Worm (Caenorhabditis elegans) whole organism, L3 larva: Measurements from ENCODE around the gene clc-1.

Experiments
- R02D3.7 ChIP-seq: fragments of 150-350 bp; optimal IDR thresholded peaks from 2 replicates; lab custom pipeline; 2014; ENCODE audit warnings: missing biosample characterization, missing genetic modification characterization
- ZK546.5 ChIP-seq: sonication (generic microtip); optimal IDR thresholded peaks from 2 replicates; lab custom pipeline; 2017; ENCODE audit warnings: missing biosample characterization, missing genetic modification characterization
- aly-2 ChIP-seq: fragments of 150-350 bp; optimal IDR thresholded peaks from 2 replicates; lab custom pipeline; 2014; ENCODE audit warnings: missing biosample characterization, missing genetic modification characterization
- ama-1 ChIP-seq: fragments of 150-350 bp; optimal IDR thresholded peaks from 2 replicates; lab custom pipeline; 2018
- ceh-16 ChIP-seq: sonication (generic microtip); optimal IDR thresholded peaks from 2 replicates; lab custom pipeline; 2017; ENCODE audit warnings: missing biosample characterization, missing genetic modification characterization
- ceh-28 ChIP-seq: fragments of 150-350 bp; optimal IDR thresholded peaks from 2 replicates; lab custom pipeline; 2014; ENCODE audit warnings: missing biosample characterization, missing genetic modification reagents, missing genetic modification characterization
- ceh-82 ChIP-seq: fragments of 150-350 bp; optimal IDR thresholded peaks from 2 replicates; lab custom pipeline; 2014; ENCODE audit warnings: missing biosample characterization, missing genetic modification characterization
- ceh-9 ChIP-seq: sonication (generic microtip); optimal IDR thresholded peaks from 2 replicates; lab custom pipeline; 2018; ENCODE audit warnings: missing biosample characterization, missing genetic modification characterization
- daf-12 ChIP-seq: fragments of 150-350 bp; optimal IDR thresholded peaks from 2 replicates; lab custom pipeline; 2014; ENCODE audit warnings: missing biosample characterization, missing genetic modification reagents, missing genetic modification characterization
- egl-27 ChIP-seq: sonication (generic microtip); optimal IDR thresholded peaks from 4 replicates; lab custom pipeline; 2017; ENCODE audit warnings: missing biosample characterization, missing genetic modification reagents, missing genetic modification characterization
- egl-5 ChIP-seq: fragments of 150-350 bp; optimal IDR thresholded peaks from 2 replicates; lab custom pipeline; 2017; ENCODE audit warnings: missing biosample characterization, missing genetic modification reagents, missing genetic modification characterization, inconsistent platforms
- elt-1 ChIP-seq: fragments of 150-350 bp; optimal IDR thresholded peaks from 2 replicates; lab custom pipeline; 2014; ENCODE audit warnings: missing biosample characterization, missing genetic modification characterization
- elt-2 ChIP-seq: sonication (generic microtip); optimal IDR thresholded peaks from 2 replicates; lab custom pipeline; 2016; ENCODE audit warnings: missing genetic modification reagents, mild to moderate bottlenecking, missing genetic modification characterization, missing compliant biosample characterization
- elt-3 ChIP-seq, 3 experiments: fragments of 150-350 bp in 1 of 3; sonication (generic microtip) in 2 of 3; optimal IDR thresholded peaks; 2 replicates in 2 of 3; 4 replicates in 1 of 3; lab custom pipeline; 2014 to 2017; ENCODE audit warnings: missing biosample characterization in 3 of 3, missing genetic modification characterization in 3 of 3
- eor-1 ChIP-seq, 2 experiments: fragments of 150-350 bp; optimal IDR thresholded peaks; 2 replicates each; lab custom pipeline; 2014 to 2018; ENCODE audit warnings: missing biosample characterization in 2 of 2, missing genetic modification characterization in 2 of 2
- fkh-10 ChIP-seq: sonication (generic microtip); optimal IDR thresholded peaks from 2 replicates; lab custom pipeline; 2017; ENCODE audit warnings: missing biosample characterization, missing genetic modification reagents, missing genetic modification characterization
- fkh-2 ChIP-seq: fragments of 150-350 bp; optimal IDR thresholded peaks from 2 replicates; lab custom pipeline; 2014; ENCODE audit warnings: missing biosample characterization, missing genetic modification reagents, missing genetic modification characterization
- fos-1 ChIP-seq: fragments of 150-350 bp; optimal IDR thresholded peaks from 2 replicates; lab custom pipeline; 2014; ENCODE audit warnings: missing biosample characterization, missing genetic modification characterization
- hmg-11 ChIP-seq: sonication (generic microtip); optimal IDR thresholded peaks from 2 replicates; lab custom pipeline; 2016; ENCODE audit warnings: missing genetic modification characterization, missing compliant biosample characterization
- jun-1 ChIP-seq: fragments of 150-350 bp; optimal IDR thresholded peaks from 2 replicates; lab custom pipeline; 2014; ENCODE audit warnings: missing biosample characterization, missing genetic modification reagents, missing genetic modification characterization
- lin-15B ChIP-seq: fragments of 150-350 bp; optimal IDR thresholded peaks from 2 replicates; lab custom pipeline; 2014; ENCODE audit warnings: missing biosample characterization, missing genetic modification characterization
- lin-39 ChIP-seq: fragments of 150-350 bp; optimal IDR thresholded peaks from 2 replicates; lab custom pipeline; 2018; ENCODE audit warnings: missing biosample characterization, missing genetic modification reagents, missing genetic modification characterization
- lsy-12 ChIP-seq: sonication (generic microtip); optimal IDR thresholded peaks from 2 replicates; lab custom pipeline; 2016; ENCODE audit warnings: mild to moderate bottlenecking, missing genetic modification characterization, missing compliant biosample characterization
- mdl-1 ChIP-seq: fragments of 150-350 bp; optimal IDR thresholded peaks from 2 replicates; lab custom pipeline; 2014; ENCODE audit warnings: missing biosample characterization, missing genetic modification characterization
- mml-1 ChIP-seq: fragments of 150-350 bp; sonication (generic microtip); optimal IDR thresholded peaks from 3 replicates; lab custom pipeline; 2014; ENCODE audit warnings: missing biosample characterization, missing genetic modification characterization
- nfya-1 ChIP-seq: sonication (generic microtip); optimal IDR thresholded peaks from 2 replicates; lab custom pipeline; 2017; ENCODE audit warnings: missing genetic modification characterization, mild to moderate bottlenecking, missing compliant biosample characterization, antibody characterized with exemption, moderate library complexity; ENCODE audit not compliant: insufficient read depth
- nhr-11 ChIP-seq: fragments of 150-350 bp; optimal IDR thresholded peaks from 2 replicates; lab custom pipeline; 2014; ENCODE audit warnings: missing biosample characterization, missing genetic modification characterization
- nhr-12 ChIP-seq: fragments of 150-350 bp; optimal IDR thresholded peaks from 2 replicates; lab custom pipeline; 2014; ENCODE audit warnings: missing biosample characterization, missing genetic modification characterization
- nhr-23 ChIP-seq: fragments of 150-350 bp; optimal IDR thresholded peaks from 2 replicates; lab custom pipeline; 2014; ENCODE audit warnings: missing biosample characterization, missing genetic modification reagents, missing genetic modification characterization
- nhr-237 ChIP-seq: fragments of 150-350 bp; optimal IDR thresholded peaks from 2 replicates; lab custom pipeline; 2014; ENCODE audit warnings: missing biosample characterization, missing genetic modification characterization
- nhr-25 ChIP-seq: sonication (generic microtip); optimal IDR thresholded peaks from 2 replicates; lab custom pipeline; 2017; ENCODE audit warnings: missing biosample characterization, missing genetic modification characterization
- nhr-28 ChIP-seq: fragments of 150-350 bp; optimal IDR thresholded peaks from 2 replicates; lab custom pipeline; 2014; ENCODE audit warnings: missing biosample characterization, missing genetic modification characterization
- nhr-43 ChIP-seq: sonication (generic microtip); optimal IDR thresholded peaks from 2 replicates; lab custom pipeline; 2016; ENCODE audit warnings: mild to moderate bottlenecking, missing genetic modification characterization, missing compliant biosample characterization; ENCODE audit not compliant: poor library complexity, severe bottlenecking
- nhr-67 ChIP-seq: fragments of 150-350 bp; optimal IDR thresholded peaks from 2 replicates; lab custom pipeline; 2014; ENCODE audit warnings: missing biosample characterization, missing genetic modification characterization
- nhr-76 ChIP-seq: fragments of 150-350 bp; sonication (generic microtip); optimal IDR thresholded peaks from 5 replicates; lab custom pipeline; 2014; ENCODE audit warnings: missing biosample characterization, missing genetic modification characterization
- nhr-77 ChIP-seq: fragments of 150-350 bp; optimal IDR thresholded peaks from 2 replicates; lab custom pipeline; 2014; ENCODE audit warnings: missing biosample characterization, missing genetic modification characterization
- pha-4 ChIP-seq: fragments of 150-350 bp; optimal IDR thresholded peaks from 2 replicates; lab custom pipeline; 2014; ENCODE audit warnings: missing biosample characterization, missing genetic modification reagents, missing genetic modification characterization
- pqm-1 ChIP-seq: fragments of 150-350 bp; optimal IDR thresholded peaks from 2 replicates; lab custom pipeline; 2017; ENCODE audit warnings: missing biosample characterization, missing genetic modification characterization, inconsistent platforms
- sea-2 ChIP-seq: fragments of 150-350 bp; sonication (generic microtip); optimal IDR thresholded peaks from 4 replicates; lab custom pipeline; 2014; ENCODE audit warnings: missing biosample characterization, missing genetic modification reagents, missing genetic modification characterization
- skn-1 ChIP-seq: fragments of 150-350 bp; optimal IDR thresholded peaks from 2 replicates; lab custom pipeline; 2014; ENCODE audit warnings: missing biosample characterization, missing genetic modification characterization
- snpc-4 ChIP-seq: fragments of 150-350 bp; optimal IDR thresholded peaks from 2 replicates; lab custom pipeline; 2014; ENCODE audit warnings: missing biosample characterization, missing genetic modification characterization
- tbx-2 ChIP-seq: sonication (generic microtip); optimal IDR thresholded peaks from 2 replicates; lab custom pipeline; 2016; ENCODE audit warnings: mild to moderate bottlenecking, missing genetic modification characterization, missing compliant biosample characterization
- unc-39 ChIP-seq: sonication (generic microtip); optimal IDR thresholded peaks from 4 replicates; lab custom pipeline; 2017; ENCODE audit warnings: missing biosample characterization, missing genetic modification characterization
- unc-62 ChIP-seq: fragments of 150-350 bp; sonication (generic microtip); optimal IDR thresholded peaks from 4 replicates; lab custom pipeline; 2014; ENCODE audit warnings: missing biosample characterization, missing genetic modification reagents, missing genetic modification characterization
- zag-1 ChIP-seq: fragments of 150-350 bp; optimal IDR thresholded peaks from 2 replicates; lab custom pipeline; 2014; ENCODE audit warnings: missing biosample characterization, missing genetic modification characterization
- ztf-11 ChIP-seq: fragments of 150-350 bp; optimal IDR thresholded peaks from 2 replicates; lab custom pipeline; 2014; ENCODE audit warnings: missing biosample characterization, missing genetic modification characterization
- ztf-4 ChIP-seq: fragments of 150-350 bp; optimal IDR thresholded peaks from 2 replicates; lab custom pipeline; 2014; ENCODE audit warnings: missing biosample characterization, missing genetic modification characterization

Gene clc-1

DNA sequence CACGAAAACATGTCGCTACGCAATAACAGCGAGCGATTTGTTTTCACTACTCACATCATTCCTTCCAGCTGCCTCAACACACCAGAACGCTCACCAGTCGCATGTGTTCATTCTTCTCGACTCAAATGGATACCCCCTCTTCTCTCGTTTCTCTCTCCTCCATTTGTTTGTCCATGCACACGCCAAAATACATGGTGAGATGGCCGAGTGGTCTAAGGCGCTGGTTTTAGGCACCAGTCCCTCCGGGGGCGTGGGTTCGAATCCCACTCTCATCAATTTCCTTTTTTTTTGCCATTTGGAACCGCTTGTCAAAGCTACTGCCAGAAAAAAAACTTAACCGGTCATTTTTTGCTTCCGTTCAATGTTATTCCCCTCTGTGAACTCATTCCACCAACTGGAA, 48.2 kb downstream of the clc-1 start:
- TF ChIP-seq lin-15B (tag; lab: Kevin White, UChicago): peak; percentile 16
- peak; percentile 30 for TF ChIP-seq R02D3.7 (tag; lab: Kevin White, UChicago)
- no peak for TF ChIP-seq zag-1
- TF ChIP-seq snpc-4: no peak
- no peak for TF ChIP-seq ztf-11 (tag; lab: Kevin White, UChicago)
- TF ChIP-seq nhr-12 (tag; lab: Kevin White, UChicago): no peak
- TF ChIP-seq unc-39 (tag; lab: Kevin White, UChicago): no peak
- TF ChIP-seq ztf-4 (tag; lab: Kevin White, UChicago): peak; percentile 26
- TF ChIP-seq ceh-82 (tag; lab: Kevin White, UChicago): peak; percentile 80
- TF ChIP-seq tbx-2 (tag; lab: Kevin White, UChicago): peak; percentile 92
- TF ChIP-seq nhr-23: peak; percentile 61
- no peak for TF ChIP-seq sea-2 (GFP tag; lab: Kevin White, UChicago)
- no peak for TF ChIP-seq nhr-11 (tag; lab: Kevin White, UChicago)
- TF ChIP-seq mdl-1 (tag; lab: Kevin White, UChicago): no peak
- TF ChIP-seq skn-1 (tag; lab: Kevin White, UChicago): peak; percentile 65
- no peak for TF ChIP-seq nhr-76
- no peak for TF ChIP-seq nhr-67 (tag; lab: Kevin White, UChicago)
- TF ChIP-seq unc-62 (GFP tag; lab: Kevin White, UChicago): no peak
- TF ChIP-seq nhr-25 (tag; lab: Kevin White, UChicago): peak; percentile 69
- TF ChIP-seq fkh-2 (tag; lab: Kevin White, UChicago): no peak
- TF ChIP-seq nhr-43 (tag; lab: Kevin White, UChicago): peak; percentile 92
- peak; percentile 70 for TF ChIP-seq egl-5 (tag; lab: Kevin White, UChicago)
- peak; percentile 19 for TF ChIP-seq pqm-1 (tag; lab: Kevin White, UChicago)
- TF ChIP-seq lsy-12 (tag; lab: Kevin White, UChicago): peak; percentile 87
- TF ChIP-seq elt-3 (tag; optimal IDR thresholded peaks at IDR 0.05; lab: Kevin White, UChicago): peak in 1 of 3 experiments; percentile 58
- peak; percentile 67 for TF ChIP-seq ceh-28 (tag; lab: Kevin White, UChicago)
- no peak for TF ChIP-seq nhr-237 (tag; lab: Kevin White, UChicago)
- peak; percentile 66 for TF ChIP-seq nfya-1 (tag; lab: Kevin White, UChicago)
- TF ChIP-seq elt-2 (tag; lab: Kevin White, UChicago): peak; percentile 46
- peak; percentile 76 for TF ChIP-seq lin-39 (tag; lab: Kevin White, UChicago)
- TF ChIP-seq jun-1 (tag; lab: Kevin White, UChicago): peak; percentile 69
- peak; percentile 92 for TF ChIP-seq hmg-11 (tag; lab: Kevin White, UChicago)
- TF ChIP-seq elt-1: no peak
- peak; percentile 2 for TF ChIP-seq fos-1 (tag; lab: Kevin White, UChicago)
- TF ChIP-seq nhr-77 (tag; lab: Kevin White, UChicago): peak; percentile 63
- TF ChIP-seq ZK546.5 (tag; lab: Kevin White, UChicago): no peak
- TF ChIP-seq daf-12 (tag; lab: Kevin White, UChicago): no peak
- TF ChIP-seq ceh-9 (tag; lab: Kevin White, UChicago): no peak
- TF ChIP-seq aly-2: no peak
- no peak for TF ChIP-seq mml-1 (tag; lab: Kevin White, UChicago)
- TF ChIP-seq nhr-28 (tag; lab: Kevin White, UChicago): no peak
- TF ChIP-seq pha-4 (tag; lab: Kevin White, UChicago): peak; percentile 47
- no peak for TF ChIP-seq eor-1 (tag; optimal IDR thresholded peaks at IDR 0.05; lab: Kevin White, UChicago)
- no peak for TF ChIP-seq ama-1 (lab: Kevin White, UChicago)
- TF ChIP-seq fkh-10 (GFP tag; lab: Kevin White, UChicago): no peak
- TF ChIP-seq ceh-16: no peak
- TF ChIP-seq egl-27 (tag; lab: Kevin White, UChicago): peak; percentile 6
